Worm (Caenorhabditis elegans) whole organism, L1 larva: ENCODE data around the gene F25D1.8.

Source experiments
- C04F5.9 ChIP-seq: sonication (generic microtip); optimal IDR thresholded peaks from 2 replicates; lab custom pipeline; 2016; ENCODE audit warnings: missing genetic modification characterization, missing compliant biosample characterization
- C34B4.2 ChIP-seq: sonication (generic microtip); optimal IDR thresholded peaks from 2 replicates; lab custom pipeline; 2017; ENCODE audit warnings: mild to moderate bottlenecking, missing genetic modification characterization, missing compliant biosample characterization
- F16B12.6 ChIP-seq: fragments of 150-350 bp; optimal IDR thresholded peaks from 2 replicates; lab custom pipeline; 2014; ENCODE audit warnings: missing biosample characterization, missing genetic modification characterization
- ama-1 ChIP-seq: fragments of 150-350 bp; optimal IDR thresholded peaks from 2 replicates; lab custom pipeline; 2014
- blmp-1 ChIP-seq: fragments of 150-350 bp; optimal IDR thresholded peaks from 2 replicates; lab custom pipeline; 2014; ENCODE audit warnings: missing biosample characterization, missing genetic modification characterization
- ceh-63 ChIP-seq: fragments of 200-800 bp; sonication (Bioruptor generic); optimal IDR thresholded peaks from 2 replicates; lab custom pipeline; 2018; ENCODE audit warnings: mild to moderate bottlenecking, missing genetic modification characterization, missing compliant biosample characterization
- ceh-82 ChIP-seq, 3 experiments: fragments of 150-350 bp in 1 of 3; sonication (generic microtip) in 2 of 3; optimal IDR thresholded peaks; 2 replicates each; lab custom pipeline; 2014 to 2017; ENCODE audit warnings: missing biosample characterization in 3 of 3, missing genetic modification characterization in 3 of 3
- ceh-88 ChIP-seq: fragments of 200-800 bp; sonication (Bioruptor generic); IDR thresholded peaks from 2 replicates; pipeline ENCODE4 v1.3.6; 2022; ENCODE audit warnings: missing genetic modification characterization, missing compliant biosample characterization
- ceh-90 ChIP-seq: sonication (generic microtip); optimal IDR thresholded peaks from 2 replicates; lab custom pipeline; 2016; ENCODE audit warnings: missing genetic modification characterization, missing compliant biosample characterization
- dsc-1 ChIP-seq: sonication (generic microtip); optimal IDR thresholded peaks from 2 replicates; lab custom pipeline; 2016; ENCODE audit warnings: mild to moderate bottlenecking, missing genetic modification characterization, missing compliant biosample characterization
- efl-1 ChIP-seq, 4 experiments: fragments of 150-350 bp; optimal IDR thresholded peaks in 3 of 4; peaks in 1 of 4; 1 replicate in 1 of 4; 2 replicates in 3 of 4; lab custom pipeline; 2014; ENCODE audit warnings: missing biosample characterization in 2 of 4, missing genetic modification characterization in 2 of 4, missing genetic modification reagents in 2 of 4
- efl-3 ChIP-seq: fragments of 200-800 bp; sonication (Bioruptor generic); optimal IDR thresholded peaks from 2 replicates; lab custom pipeline; 2018; ENCODE audit warnings: mild to moderate bottlenecking, missing genetic modification characterization, missing compliant biosample characterization
- egl-13 ChIP-seq: sonication (generic microtip); optimal IDR thresholded peaks from 2 replicates; lab custom pipeline; 2016; ENCODE audit warnings: missing genotype, missing genetic modification reagents, missing genetic modification characterization, missing compliant biosample characterization
- egl-27 ChIP-seq, 2 experiments: fragments of 150-350 bp in 1 of 2; sonication (generic microtip); optimal IDR thresholded peaks; 3 replicates each; lab custom pipeline; 2017 to 2018; ENCODE audit warnings: missing biosample characterization in 2 of 2, missing genetic modification characterization in 2 of 2, missing genetic modification reagents in 2 of 2
- elt-2 ChIP-seq: sonication (generic microtip); optimal IDR thresholded peaks from 2 replicates; lab custom pipeline; 2016; ENCODE audit warnings: missing genetic modification characterization, mild to moderate bottlenecking, inconsistent platforms, missing compliant biosample characterization, missing genetic modification reagents
- fkh-4 ChIP-seq: sonication (generic microtip); optimal IDR thresholded peaks from 2 replicates; lab custom pipeline; 2016; ENCODE audit warnings: missing compliant biosample characterization, missing genetic modification characterization, borderline replicate concordance
- fos-1 ChIP-seq: fragments of 150-350 bp; optimal IDR thresholded peaks from 2 replicates; lab custom pipeline; 2014; ENCODE audit warnings: missing biosample characterization, missing genetic modification characterization
- grh-1 ChIP-seq: fragments of 200-800 bp; sonication (Bioruptor generic); IDR thresholded peaks from 2 replicates; pipeline ENCODE4 v1.3.6; 2022; ENCODE audit warnings: missing genetic modification reagents, missing genetic modification characterization, missing compliant biosample characterization
- hlh-17 ChIP-seq: fragments of 200-800 bp; sonication (Bioruptor generic); optimal IDR thresholded peaks from 2 replicates; lab custom pipeline; 2018; ENCODE audit warnings: missing genetic modification characterization, mild to moderate bottlenecking, missing compliant biosample characterization, moderate library complexity, borderline replicate concordance
- lin-14 ChIP-seq: fragments of 200-800 bp; sonication (Bioruptor generic); optimal IDR thresholded peaks from 2 replicates; lab custom pipeline; 2018; ENCODE audit warnings: mild to moderate bottlenecking, missing genetic modification characterization, moderate library complexity, missing compliant biosample characterization
- lin-35 ChIP-seq, 2 experiments: fragments of 150-350 bp; optimal IDR thresholded peaks; 2 replicates each; lab custom pipeline; 2014; ENCODE audit warnings: missing biosample characterization in 2 of 2, missing genetic modification characterization in 2 of 2, missing genetic modification reagents in 2 of 2
- lin-39 ChIP-seq: fragments of 150-350 bp; optimal IDR thresholded peaks from 2 replicates; lab custom pipeline; 2014; ENCODE audit warnings: missing biosample characterization, missing genetic modification reagents, missing genetic modification characterization
- lsy-2 ChIP-seq, 2 experiments: fragments of 150-350 bp; optimal IDR thresholded peaks; 2 replicates each; lab custom pipeline; 2014; ENCODE audit warnings: missing biosample characterization in 2 of 2, missing genetic modification characterization in 2 of 2
- mab-9 ChIP-seq: fragments of 200-800 bp; sonication (Bioruptor generic); IDR thresholded peaks from 2 replicates; pipeline ENCODE4 v1.3.6; 2022; ENCODE audit warnings: missing genetic modification reagents, missing genetic modification characterization, missing compliant biosample characterization
- mep-1 ChIP-seq: fragments of 150-350 bp; optimal IDR thresholded peaks from 2 replicates; lab custom pipeline; 2014; ENCODE audit warnings: missing biosample characterization, missing genetic modification characterization
- nhr-19 ChIP-seq: fragments of 200-800 bp; sonication (Bioruptor generic); conservative IDR thresholded peaks from 2 replicates; pipeline ENCODE4 v1.3.6; 2022; ENCODE audit warnings: missing genetic modification characterization, missing compliant biosample characterization
- nhr-77 ChIP-seq: fragments of 150-350 bp; optimal IDR thresholded peaks from 2 replicates; lab custom pipeline; 2014; ENCODE audit warnings: missing biosample characterization, missing genetic modification characterization
- nhr-84 ChIP-seq: sonication (generic microtip); optimal IDR thresholded peaks from 2 replicates; lab custom pipeline; 2017; ENCODE audit warnings: missing biosample characterization, missing genetic modification characterization
- skn-1 ChIP-seq: fragments of 150-350 bp; optimal IDR thresholded peaks from 2 replicates; lab custom pipeline; 2014; ENCODE audit warnings: missing biosample characterization, missing genetic modification characterization
- snpc-4 ChIP-seq: fragments of 150-350 bp; optimal IDR thresholded peaks from 2 replicates; lab custom pipeline; 2014; ENCODE audit warnings: missing biosample characterization, missing genetic modification characterization
- sox-4 ChIP-seq: sonication (generic microtip); optimal IDR thresholded peaks from 2 replicates; lab custom pipeline; 2016; ENCODE audit warnings: missing genetic modification characterization, missing compliant biosample characterization
- swsn-7 ChIP-seq: sonication (generic microtip); optimal IDR thresholded peaks from 2 replicates; lab custom pipeline; 2016; ENCODE audit warnings: missing genetic modification characterization, missing compliant biosample characterization
- tlp-1 ChIP-seq: fragments of 150-350 bp; optimal IDR thresholded peaks from 2 replicates; lab custom pipeline; 2014; ENCODE audit warnings: missing biosample characterization, missing genetic modification characterization
- unc-130 ChIP-seq: fragments of 150-350 bp; optimal IDR thresholded peaks from 2 replicates; lab custom pipeline; 2017; ENCODE audit warnings: missing biosample characterization, missing genetic modification characterization, inconsistent platforms
- unc-86 ChIP-seq: sonication (generic microtip); optimal IDR thresholded peaks from 2 replicates; lab custom pipeline; 2016; ENCODE audit warnings: missing genetic modification characterization, missing compliant biosample characterization
- vab-15 ChIP-seq: sonication (generic microtip); optimal IDR thresholded peaks from 2 replicates; lab custom pipeline; 2017; ENCODE audit warnings: missing genotype, mild to moderate bottlenecking, missing genetic modification characterization, missing compliant biosample characterization
- zip-4 ChIP-seq: fragments of 200-800 bp; sonication (Bioruptor generic); optimal IDR thresholded peaks from 2 replicates; lab custom pipeline; 2018; ENCODE audit warnings: mild to moderate bottlenecking, missing genetic modification characterization, moderate library complexity, missing compliant biosample characterization
- ztf-4 ChIP-seq: fragments of 150-350 bp; optimal IDR thresholded peaks from 2 replicates; lab custom pipeline; 2014; ENCODE audit warnings: missing biosample characterization, missing genetic modification characterization

F25D1.8 gene

ce11 chrV:10578938-10579337, 39.7 kb downstream of the F25D1.8 start, which contains the start of the genes erh-1 and lpd-9 (continued):
- TF ChIP-seq ceh-82 (tag; optimal IDR thresholded peaks at IDR 0.05; lab: Kevin White, UChicago) (peak; percentile 77 to 84 (median 79)), dsc-1 (tag; lab: Kevin White, UChicago) (peak; percentile 88), sox-4 (tag; lab: Kevin White, UChicago) (peak; percentile 28), fos-1 (no peak), ama-1 (no peak), blmp-1 (tag; lab: Kevin White, UChicago) (peak; percentile 67), efl-1 (optimal IDR thresholded peaks at IDR 0.05; lab: Kevin White, UChicago) (peak; percentile 76 to 83), efl-1 (GFP tag; optimal IDR thresholded peaks at IDR 0.05 in 1 of 2; lab: Kevin White, UChicago) (peak; percentile 77 to 98), unc-130 (tag; lab: Kevin White, UChicago) (peak; percentile 22), lin-14 (GFP tag; lab: Kevin White, UChicago) (no peak), vab-15 (tag; lab: Kevin White, UChicago) (no peak), nhr-77 (tag; lab: Kevin White, UChicago) (peak; percentile 67), skn-1 (tag; lab: Kevin White, UChicago) (peak; percentile 74), ztf-4 (tag; lab: Kevin White, UChicago) (no peak), snpc-4 (tag; lab: Kevin White, UChicago) (peak; percentile 77), efl-3 (no peak), lsy-2 (tag; optimal IDR thresholded peaks at IDR 0.05; lab: Kevin White, UChicago) (peak; percentile 78 to 86), ceh-90 (tag; lab: Kevin White, UChicago) (no peak), ceh-63 (GFP tag; lab: Kevin White, UChicago) (no peak), elt-2 (peak; percentile 73), nhr-19 (GFP tag; lab: Robert Waterston, UW) (peak; percentile 85), zip-4 (GFP tag; lab: Kevin White, UChicago) (peak; percentile 59), C04F5.9 (tag; lab: Kevin White, UChicago) (peak; percentile 53), egl-27 (tag; optimal IDR thresholded peaks at IDR 0.05; lab: Kevin White, UChicago) (no peak), grh-1 (GFP tag; lab: Robert Waterston, UW) (peak; percentile 81), swsn-7 (peak; percentile 87), egl-13 (tag; lab: Kevin White, UChicago) (peak; percentile 75), C34B4.2 (no peak), hlh-17 (no peak), nhr-84 (tag; lab: Kevin White, UChicago) (no peak), unc-86 (tag; lab: Kevin White, UChicago) (peak; percentile 80), mep-1 (tag; lab: Kevin White, UChicago) (peak; percentile 90), ceh-88 (peak; percentile 21; the same call in 1 of the 2 replicates), F16B12.6 (peak; percentile 49), mab-9 (GFP tag; lab: Robert Waterston, UW) (peak; percentile 76), fkh-4 (no peak), lin-39 (peak; percentile 70)

DNA sequence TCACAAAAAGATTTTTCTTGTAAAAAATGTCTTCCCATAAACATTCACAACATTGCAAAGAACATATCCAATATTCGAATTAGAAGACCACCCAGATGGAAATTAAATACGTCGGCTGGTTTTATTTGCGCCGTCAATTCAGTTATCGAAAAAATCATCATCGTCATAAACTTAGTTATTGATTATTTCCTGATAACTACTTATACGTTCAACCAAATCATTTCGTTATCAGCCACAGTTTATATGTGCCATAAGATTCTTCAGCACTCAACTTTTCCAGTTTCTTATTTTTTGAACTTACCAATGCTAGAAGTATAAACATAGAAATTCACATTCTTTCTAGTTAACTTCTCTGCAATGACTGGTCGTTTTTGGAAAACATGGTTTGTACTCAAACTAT, 41.4 kb downstream of the F25D1.8 start:
- TF ChIP-seq lin-35 (GFP tag; optimal IDR thresholded peaks at IDR 0.05; lab: Kevin White, UChicago) = peak in 1 of 2 experiments; percentile 9
- peak; percentile 56 for TF ChIP-seq tlp-1 (tag; lab: Kevin White, UChicago)
- no peak for TF ChIP-seq dsc-1 (tag; lab: Kevin White, UChicago)
- TF ChIP-seq mab-9 (GFP tag; lab: Robert Waterston, UW) = no peak
- peak; percentile 40 for TF ChIP-seq elt-2

ce11 chrV:10581837-10582300, 42.7 kb downstream of the F25D1.8 start, which contains the start of gene T21C9.6:
Gene T21C9.6, plus strand, starts transcription at chrV:10581887.
- no peak for TF ChIP-seq ceh-63 (GFP tag; lab: Kevin White, UChicago)
- peak; percentile 25 for TF ChIP-seq elt-2
